Fruit fly (Drosophila melanogaster): ENCODE data around the gene sNPF.

Gene sNPF

dm6 chr2L:20084785-20085555 is 57.3 kb downstream of the sNPF start, which contains the start of gene fok (continued):
- TF ChIP-seq Gug (GFP tag; IDR thresholded peaks at IDR 0.05) = peak; percentile 92
- peak; percentile 86 for TF ChIP-seq CG31388 (GFP tag; optimal IDR thresholded peaks at IDR 0.05)
- TF ChIP-seq Nf-YA (GFP tag; IDR thresholded peaks at IDR 0.05) = peak; percentile 75
- TF ChIP-seq trem (tag; optimal IDR thresholded peaks at IDR 0.05) = peak; percentile 93
- peak; percentile 90 for TF ChIP-seq CG4404 (GFP tag; IDR thresholded peaks at IDR 0.05)
- peak; percentile 91 for TF ChIP-seq kah (GFP tag; optimal IDR thresholded peaks at IDR 0.05)
- TF ChIP-seq CG10431 (GFP tag; optimal IDR thresholded peaks at IDR 0.05) = peak; percentile 89
- TF ChIP-seq croc (GFP tag; conservative IDR thresholded peaks at IDR 0.05) = peak; percentile 92
- TF ChIP-seq fru (optimal IDR thresholded peaks at IDR 0.05) = no peak
- peak; percentile 78 for TF ChIP-seq TFAM (GFP tag; optimal IDR thresholded peaks at IDR 0.05)
- TF ChIP-seq jing (GFP tag; optimal IDR thresholded peaks at IDR 0.05) = peak; percentile 84
- TF ChIP-seq trh (GFP tag; optimal IDR thresholded peaks at IDR 0.05) = peak; percentile 76
- TF ChIP-seq Max (GFP tag; optimal IDR thresholded peaks at IDR 0.05) = peak; percentile 96
- peak; percentile 92 for TF ChIP-seq Dip3 (GFP tag; optimal IDR thresholded peaks at IDR 0.05)
- TF ChIP-seq sd (tag; optimal IDR thresholded peaks at IDR 0.05) = peak; percentile 99
- TF ChIP-seq vfl (GFP tag; optimal IDR thresholded peaks at IDR 0.05) = peak; percentile 93
- TF ChIP-seq Asciz (GFP tag; optimal IDR thresholded peaks at IDR 0.05) = peak; percentile 96
- TF ChIP-seq Spps (tag; optimal IDR thresholded peaks at IDR 0.05) = peak; percentile 92
- peak; percentile 93 for TF ChIP-seq CG15696 (tag; optimal IDR thresholded peaks at IDR 0.05)
- TF ChIP-seq ranshi (GFP tag; IDR thresholded peaks at IDR 0.05) = peak; percentile 94
- TF ChIP-seq CG8089 (GFP tag; optimal IDR thresholded peaks at IDR 0.05) = peak; percentile 90
- peak; percentile 95 for TF ChIP-seq HLH54F (GFP tag; optimal IDR thresholded peaks at IDR 0.05)
- peak; percentile 93 for TF ChIP-seq CG31441 (GFP tag; IDR thresholded peaks at IDR 0.05)
- TF ChIP-seq ab (GFP tag; optimal IDR thresholded peaks at IDR 0.05) = peak; percentile 79
- TF ChIP-seq sc (optimal IDR thresholded peaks at IDR 0.05) = no peak
- TF ChIP-seq sc (GFP tag; optimal IDR thresholded peaks at IDR 0.05) = peak; percentile 91
- peak; percentile 92 for TF ChIP-seq Atf-2 (GFP tag; optimal IDR thresholded peaks at IDR 0.05)
- TF ChIP-seq inv (GFP tag; IDR thresholded peaks at IDR 0.05; ENCODE audit: partially characterized antibody) = no peak
- peak; percentile 74 for TF ChIP-seq gt (GFP tag; IDR thresholded peaks at IDR 0.05)
- peak; percentile 91 for TF ChIP-seq Usf (GFP tag; optimal IDR thresholded peaks at IDR 0.05)
- peak; percentile 87 for TF ChIP-seq Lhr (GFP tag; optimal IDR thresholded peaks at IDR 0.05)
- peak; percentile 94 for TF ChIP-seq CG10147 (GFP tag; optimal IDR thresholded peaks at IDR 0.05)
- peak; percentile 96 for TF ChIP-seq so (GFP tag; IDR thresholded peaks at IDR 0.05)
- TF ChIP-seq tna (GFP tag; IDR thresholded peaks at IDR 0.05; ENCODE audit: partially characterized antibody) = peak; percentile 45; the same call in 1 of the 2 replicates
- TF ChIP-seq dm (GFP tag; optimal IDR thresholded peaks at IDR 0.05) = peak; percentile 88
- peak; percentile 96 for TF ChIP-seq CG6689 (GFP tag; IDR thresholded peaks at IDR 0.05)
- peak; percentile 98 for TF ChIP-seq gcm (GFP tag; optimal IDR thresholded peaks at IDR 0.05)
- TF ChIP-seq CG34376 (GFP tag; optimal IDR thresholded peaks at IDR 0.05) = peak; percentile 99
- TF ChIP-seq MTF-1 (GFP tag; optimal IDR thresholded peaks at IDR 0.05; ENCODE audit: borderline replicate concordance) = peak; percentile 86
- TF ChIP-seq dysf (GFP tag; IDR thresholded peaks at IDR 0.05) = peak; percentile 98
- peak; percentile 26 for TF ChIP-seq Dp (GFP tag; optimal IDR thresholded peaks at IDR 0.05)
- TF ChIP-seq CG6765 (GFP tag; optimal IDR thresholded peaks at IDR 0.05) = peak; percentile 98
- peak; percentile 88 for TF ChIP-seq cg (GFP tag; optimal IDR thresholded peaks at IDR 0.05)
- peak; percentile 90 for TF ChIP-seq gsb (GFP tag; IDR thresholded peaks at IDR 0.05)
- TF ChIP-seq fd102C (GFP tag; optimal IDR thresholded peaks at IDR 0.05) = peak; percentile 75
- TF ChIP-seq caup (GFP tag; optimal IDR thresholded peaks at IDR 0.05; ENCODE audit: severe bottlenecking) = peak; percentile 97
- no peak for TF ChIP-seq Lpt (GFP tag; optimal IDR thresholded peaks at IDR 0.05)
- TF ChIP-seq gcm2 (GFP tag; optimal IDR thresholded peaks at IDR 0.05) = peak; percentile 86
- TF ChIP-seq Trl (optimal IDR thresholded peaks at IDR 0.05) = peak in 1 of 2 experiments; percentile 23
- peak; percentile 93 for TF ChIP-seq Trl (GFP tag; optimal IDR thresholded peaks at IDR 0.05)

Data from whole organism, embryonic.